Worm (Caenorhabditis elegans) whole organism, midembryonic: ENCODE data around the gene Y45G12B.3.

Experiments used
- T22C8.4 ChIP-seq: fragments of 200-800 bp; sonication (Bioruptor generic); IDR thresholded peaks from 2 replicates; pipeline ENCODE4 v1.3.6; 2022; ENCODE audit warnings: missing genetic modification characterization, missing compliant biosample characterization
- cog-1 ChIP-seq: sonication (generic microtip); optimal IDR thresholded peaks from 2 replicates; lab custom pipeline; 2016; ENCODE audit warnings: missing genetic modification characterization, missing compliant biosample characterization
- flt-1 ChIP-seq: fragments of 200-800 bp; sonication (Bioruptor generic); IDR thresholded peaks from 2 replicates; pipeline ENCODE4 v1.3.6; 2022; ENCODE audit warnings: missing genetic modification characterization, missing compliant biosample characterization
- klf-2 ChIP-seq: fragments of 200-800 bp; sonication (Bioruptor generic); conservative IDR thresholded peaks from 2 replicates; pipeline ENCODE4 v1.3.6; 2022; ENCODE audit warnings: missing genetic modification reagents, missing genetic modification characterization, missing compliant biosample characterization
- med-1 ChIP-seq: sonication (generic microtip); optimal IDR thresholded peaks from 2 replicates; lab custom pipeline; 2017; ENCODE audit warnings: missing genetic modification characterization, mild to moderate bottlenecking, missing compliant biosample characterization, antibody characterized with exemption, missing genetic modification reagents; ENCODE audit not compliant: insufficient read depth
- ref-1 ChIP-seq: fragments of 200-800 bp; sonication (Bioruptor generic); conservative IDR thresholded peaks from 2 replicates; pipeline ENCODE4 v1.3.6; 2022; ENCODE audit warnings: missing genetic modification reagents, missing genetic modification characterization, missing compliant biosample characterization
- tab-1 ChIP-seq: fragments of 200-800 bp; sonication (Bioruptor generic); IDR thresholded peaks from 2 replicates; pipeline ENCODE4 v1.3.6; 2022; ENCODE audit warnings: missing genetic modification characterization, missing compliant biosample characterization
- ztf-23 ChIP-seq: fragments of 200-800 bp; sonication (Bioruptor generic); IDR thresholded peaks from 2 replicates; pipeline ENCODE4 v1.3.6; 2022; ENCODE audit warnings: missing genetic modification reagents, missing genetic modification characterization, missing compliant biosample characterization
- ztf-29 ChIP-seq: fragments of 200-800 bp; sonication (Bioruptor generic); IDR thresholded peaks from 2 replicates; pipeline ENCODE4 v1.3.6; 2022; ENCODE audit warnings: missing genetic modification reagents, missing genetic modification characterization, missing compliant biosample characterization

The Y45G12B.3 gene

DNA sequence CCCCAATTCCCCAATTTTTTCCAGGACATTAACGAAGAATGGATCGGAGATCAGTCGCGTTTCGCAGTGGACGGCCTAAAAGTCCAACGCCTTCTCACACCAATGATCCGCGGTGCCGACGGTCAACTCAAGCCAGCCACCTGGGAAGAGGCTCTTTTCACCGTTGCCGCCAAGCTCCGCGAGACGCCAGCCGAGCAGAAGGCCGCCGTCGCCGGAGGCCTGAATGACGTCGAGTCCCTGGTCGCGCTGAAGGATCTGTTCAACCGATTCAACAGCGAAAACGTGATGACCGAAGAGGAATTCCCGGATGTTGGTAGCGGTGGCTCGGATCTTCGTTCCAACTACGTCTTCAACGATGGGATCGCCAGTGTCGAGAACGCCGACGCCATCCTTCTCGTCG is 6.8 kb upstream of the Y45G12B.3 start:
- TF ChIP-seq ref-1 = no peak
- TF ChIP-seq tab-1 (GFP tag; lab: Robert Waterston, UW) = no peak
- TF ChIP-seq flt-1 (GFP tag; lab: Robert Waterston, UW) = no peak
- TF ChIP-seq med-1 (GFP tag; lab: Kevin White, UChicago) = no peak
- TF ChIP-seq cog-1 (tag; lab: Kevin White, UChicago) = no peak
- TF ChIP-seq ztf-23 = no peak
- TF ChIP-seq klf-2 (GFP tag; lab: Robert Waterston, UW) = no peak
- TF ChIP-seq ztf-29 (GFP tag; lab: Robert Waterston, UW) = no peak
- TF ChIP-seq T22C8.4 (GFP tag; lab: Robert Waterston, UW) = no peak

ce11 chrV:2698826-2699225 is 2.8 kb upstream of the Y45G12B.3 start, which contains the start of gene nuo-5:
nuo-5 (plus strand) TSS chrV:2698972.
- no peak for TF ChIP-seq T22C8.4 (GFP tag; lab: Robert Waterston, UW)
- no peak for TF ChIP-seq klf-2 (GFP tag; lab: Robert Waterston, UW)
- no peak for TF ChIP-seq cog-1 (tag; lab: Kevin White, UChicago)
- TF ChIP-seq ztf-23 = no peak
- TF ChIP-seq med-1 (GFP tag; lab: Kevin White, UChicago) = no peak
- no peak for TF ChIP-seq ztf-29 (GFP tag; lab: Robert Waterston, UW)
- no peak for TF ChIP-seq tab-1 (GFP tag; lab: Robert Waterston, UW)
- no peak for TF ChIP-seq flt-1 (GFP tag; lab: Robert Waterston, UW)
- no peak for TF ChIP-seq ref-1

- TF ChIP-seq med-1 (GFP tag; lab: Kevin White, UChicago) = peak; percentile 12
- no peak for TF ChIP-seq ztf-29 (GFP tag; lab: Robert Waterston, UW)
- TF ChIP-seq klf-2 (GFP tag; lab: Robert Waterston, UW) = no peak
- no peak for TF ChIP-seq tab-1 (GFP tag; lab: Robert Waterston, UW)
- no peak for TF ChIP-seq T22C8.4 (GFP tag; lab: Robert Waterston, UW)
- TF ChIP-seq ztf-23 = no peak
- TF ChIP-seq ref-1 = no peak
- no peak for TF ChIP-seq cog-1 (tag; lab: Kevin White, UChicago)
- TF ChIP-seq flt-1 (GFP tag; lab: Robert Waterston, UW) = 0 out of 2 replicates have a peak, but pooled peaks have one; percentile 58
These were observed 1.6 kb upstream of the Y45G12B.3 start for ce11 chrV:2697693-2698092.

DNA sequence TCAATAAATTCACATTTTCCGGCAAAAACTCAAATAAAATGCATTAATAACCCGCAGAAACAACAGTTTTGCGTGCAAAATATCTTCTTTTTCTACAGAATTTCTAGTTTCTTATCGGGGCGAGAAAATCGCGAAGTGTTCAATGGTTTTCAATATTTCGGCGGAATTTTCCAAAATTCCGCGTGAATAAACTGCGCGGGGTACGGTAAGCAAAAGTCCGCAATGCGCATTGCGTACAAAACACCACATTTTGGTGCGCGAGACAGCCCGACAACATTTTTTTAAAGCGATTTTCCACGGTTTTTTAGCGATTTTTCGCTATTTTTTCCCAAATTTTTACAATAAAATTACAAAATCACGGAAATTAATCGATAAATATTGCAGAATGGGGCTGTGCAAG is 1.7 kb downstream of the Y45G12B.3 start, which contains the start of gene Y45G12B.2:
Gene Y45G12B.2, plus strand, starts transcription at position 383 of the 400 bp plus-strand sequence.
- TF ChIP-seq flt-1 (GFP tag; lab: Robert Waterston, UW) (no peak), cog-1 (tag; lab: Kevin White, UChicago) (no peak), klf-2 (GFP tag; lab: Robert Waterston, UW) (0 out of 2 replicates have a peak, but pooled peaks have one; percentile 25), ref-1 (no peak), med-1 (GFP tag; lab: Kevin White, UChicago) (no peak)

DNA sequence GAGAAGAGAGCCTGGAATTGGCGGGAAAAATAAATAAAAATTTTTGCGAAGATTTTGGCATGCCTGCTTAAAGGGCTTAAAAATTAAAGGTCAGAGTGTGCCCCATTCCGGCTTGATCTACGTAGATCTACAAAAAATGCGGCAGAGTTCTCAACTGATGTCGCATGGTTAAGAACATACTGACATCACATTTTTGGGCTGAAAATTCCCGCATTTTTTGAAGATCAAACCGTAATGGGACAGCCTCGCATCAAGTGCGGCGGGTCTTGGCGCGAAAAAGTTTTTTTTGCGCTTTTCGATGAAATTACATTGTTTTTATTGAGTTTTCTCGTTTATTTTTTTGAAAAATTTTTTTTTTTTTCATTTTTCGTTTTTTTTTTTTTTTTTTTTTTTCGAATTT is 5.1 kb downstream of the Y45G12B.3 start:
- no peak for TF ChIP-seq T22C8.4 (GFP tag; lab: Robert Waterston, UW)
- no peak for TF ChIP-seq cog-1 (tag; lab: Kevin White, UChicago)
- no peak for TF ChIP-seq tab-1 (GFP tag; lab: Robert Waterston, UW)
- TF ChIP-seq ref-1 = no peak
- TF ChIP-seq klf-2 (GFP tag; lab: Robert Waterston, UW) = no peak
- TF ChIP-seq flt-1 (GFP tag; lab: Robert Waterston, UW) = no peak
- no peak for TF ChIP-seq ztf-23
- no peak for TF ChIP-seq ztf-29 (GFP tag; lab: Robert Waterston, UW)
- no peak for TF ChIP-seq med-1 (GFP tag; lab: Kevin White, UChicago)

DNA sequence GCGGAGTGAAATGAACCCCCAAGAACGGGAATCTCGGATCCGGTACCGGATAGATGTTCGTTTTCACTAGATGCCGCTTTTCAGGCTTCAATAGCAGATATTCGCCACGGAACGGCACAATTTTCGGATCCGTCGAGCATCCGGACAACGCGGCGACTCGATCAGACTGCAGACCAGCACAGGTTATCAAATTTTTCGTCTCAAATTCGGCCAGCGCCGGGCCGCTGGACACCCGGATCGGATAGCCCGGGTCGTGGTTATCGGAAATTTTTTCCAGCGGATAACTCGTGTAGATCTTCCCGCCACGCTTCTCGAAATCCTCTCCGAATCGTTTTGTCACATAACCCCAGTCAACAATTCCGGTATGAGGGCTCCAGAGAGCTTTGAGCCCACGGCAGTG is 5.6 kb downstream of the Y45G12B.3 start:
- TF ChIP-seq ref-1 (no peak), ztf-29 (GFP tag; lab: Robert Waterston, UW) (no peak), klf-2 (GFP tag; lab: Robert Waterston, UW) (no peak), ztf-23 (no peak), flt-1 (GFP tag; lab: Robert Waterston, UW) (no peak)

DNA sequence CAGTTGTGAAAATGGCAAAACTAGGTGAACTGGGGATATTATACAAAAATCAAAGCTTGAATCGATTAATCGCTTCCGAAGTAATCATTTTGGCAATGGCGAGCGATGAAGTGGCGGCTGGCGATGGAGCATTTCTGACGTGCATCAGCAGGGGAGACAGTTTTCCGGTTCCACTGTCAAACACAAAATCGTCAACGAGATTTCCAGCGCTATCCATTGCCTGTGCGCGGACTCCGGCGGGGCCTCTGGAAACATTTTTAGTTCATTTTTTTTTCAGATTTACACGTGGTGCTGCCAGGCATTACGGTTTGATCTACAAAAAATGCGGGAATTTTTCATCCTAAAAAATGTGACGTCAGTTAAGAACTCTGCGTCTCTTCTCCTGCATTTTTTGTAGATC is 7.5 kb downstream of the Y45G12B.3 start:
- TF ChIP-seq ztf-29 (GFP tag; lab: Robert Waterston, UW) (no peak), ref-1 (no peak), klf-2 (GFP tag; lab: Robert Waterston, UW) (no peak), T22C8.4 (GFP tag; lab: Robert Waterston, UW) (no peak), tab-1 (GFP tag; lab: Robert Waterston, UW) (no peak), cog-1 (tag; lab: Kevin White, UChicago) (no peak), ztf-23 (no peak)

ce11 chrV:2684227-2684626 is 11.8 kb downstream of the Y45G12B.3 start:
- TF ChIP-seq ref-1 (no peak), T22C8.4 (GFP tag; lab: Robert Waterston, UW) (no peak), ztf-29 (GFP tag; lab: Robert Waterston, UW) (no peak), ztf-23 (no peak), cog-1 (tag; lab: Kevin White, UChicago) (no peak)

- TF ChIP-seq cog-1 (tag; lab: Kevin White, UChicago) = no peak
- no peak for TF ChIP-seq flt-1 (GFP tag; lab: Robert Waterston, UW)
- TF ChIP-seq klf-2 (GFP tag; lab: Robert Waterston, UW) = no peak
- TF ChIP-seq med-1 (GFP tag; lab: Kevin White, UChicago) = no peak
- TF ChIP-seq T22C8.4 (GFP tag; lab: Robert Waterston, UW) = no peak
- no peak for TF ChIP-seq ztf-29 (GFP tag; lab: Robert Waterston, UW)
- TF ChIP-seq ref-1 = no peak
- TF ChIP-seq ztf-23 = no peak
- no peak for TF ChIP-seq tab-1 (GFP tag; lab: Robert Waterston, UW)
These were observed 12.6 kb downstream of the Y45G12B.3 start for ce11 chrV:2683497-2683896.

DNA sequence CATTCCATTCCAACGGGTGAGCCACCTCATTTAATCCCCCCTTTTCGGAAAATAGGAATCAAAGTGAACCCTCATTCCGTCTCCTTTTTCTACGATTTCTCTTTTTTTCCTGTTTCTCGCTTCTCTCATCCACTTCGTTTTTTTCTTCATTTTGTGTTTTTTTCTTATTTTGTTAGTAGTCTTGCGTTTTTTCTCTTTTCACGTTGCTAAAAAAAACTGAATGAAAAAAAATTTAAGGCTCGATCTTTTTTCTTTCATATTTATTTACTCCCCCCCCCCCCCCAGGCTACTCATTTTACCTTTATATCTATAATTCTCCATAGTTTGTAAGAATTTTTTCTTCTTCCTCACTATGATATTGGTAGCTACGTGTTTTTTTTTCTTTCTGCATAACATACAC is 18.4 kb downstream of the Y45G12B.3 start:
- TF ChIP-seq klf-2 (GFP tag; lab: Robert Waterston, UW) (no peak), tab-1 (GFP tag; lab: Robert Waterston, UW) (no peak), ztf-23 (no peak), ztf-29 (GFP tag; lab: Robert Waterston, UW) (no peak), T22C8.4 (GFP tag; lab: Robert Waterston, UW) (no peak), cog-1 (tag; lab: Kevin White, UChicago) (no peak), ref-1 (no peak), med-1 (GFP tag; lab: Kevin White, UChicago) (no peak), flt-1 (GFP tag; lab: Robert Waterston, UW) (no peak)
